Worm (Caenorhabditis elegans) whole organism, dauer: Measurements from ENCODE around the gene F20D6.10.

Experiments
- unc-62 ChIP-seq: sonication (generic microtip); optimal IDR thresholded peaks from 2 replicates; lab custom pipeline; 2017; ENCODE audit warnings: missing biosample characterization, missing genetic modification reagents, missing genetic modification characterization

The F20D6.10 gene

ce11 chrV:8195889-8196418, at the start of gene F20D6.10:
Gene F20D6.10, minus strand, starts transcription at chrV:8195939.
- TF ChIP-seq unc-62 (GFP tag; lab: Kevin White, UChicago): no peak

- no peak for TF ChIP-seq unc-62 (GFP tag; lab: Kevin White, UChicago)
Observed at ce11 chrV:8245457-8245856, 49.7 kb upstream of the F20D6.10 start, which contains the start of gene C16D9.5. Gene C16D9.5, minus strand, starts transcription at chrV:8245557.

ce11 chrV:8243201-8243600, 47.5 kb upstream of the F20D6.10 start:
- TF ChIP-seq unc-62 (GFP tag; lab: Kevin White, UChicago): no peak

ce11 chrV:8242798-8243197, 47.1 kb upstream of the F20D6.10 start, which contains the start of gene C16D9.4:
Gene C16D9.4, minus strand, starts transcription at chrV:8242898.
- no peak for TF ChIP-seq unc-62 (GFP tag; lab: Kevin White, UChicago)

- TF ChIP-seq unc-62 (GFP tag; lab: Kevin White, UChicago): no peak
Observed at ce11 chrV:8239928-8240327, 44.2 kb upstream of the F20D6.10 start, which contains the start of gene C16D9.3. Gene C16D9.3, minus strand, starts transcription at chrV:8240028.

ce11 chrV:8238290-8238689, 42.6 kb upstream of the F20D6.10 start, which contains the start of gene rol-3:
Gene rol-3, minus strand, starts transcription at chrV:8238409.
- TF ChIP-seq unc-62 (GFP tag; lab: Kevin White, UChicago): no peak

- TF ChIP-seq unc-62 (GFP tag; lab: Kevin White, UChicago): no peak
Observed at ce11 chrV:8235331-8235730, 39.6 kb upstream of the F20D6.10 start.

ce11 chrV:8230056-8230455, 34.3 kb upstream of the F20D6.10 start:
- TF ChIP-seq unc-62 (GFP tag; lab: Kevin White, UChicago): no peak

ce11 chrV:8228712-8229119, 33.0 kb upstream of the F20D6.10 start:
- no peak for TF ChIP-seq unc-62 (GFP tag; lab: Kevin White, UChicago)

ce11 chrV:8226812-8227211, 31.1 kb upstream of the F20D6.10 start, which contains the start of gene K07C11.10:
Gene K07C11.10, minus strand, starts transcription at chrV:8226912.
- no peak for TF ChIP-seq unc-62 (GFP tag; lab: Kevin White, UChicago)

- TF ChIP-seq unc-62 (GFP tag; lab: Kevin White, UChicago): no peak
Observed at ce11 chrV:8224634-8225033, 28.9 kb upstream of the F20D6.10 start, which contains the start of gene pax-1. Gene pax-1, plus strand, starts transcription at chrV:8224934.

- no peak for TF ChIP-seq unc-62 (GFP tag; lab: Kevin White, UChicago)
Observed at ce11 chrV:8223417-8223816, 27.7 kb upstream of the F20D6.10 start.

ce11 chrV:8221083-8221538, 25.4 kb upstream of the F20D6.10 start, which contains the start of the genes cogc-6 and air-1:
Gene cogc-6, minus strand, starts transcription at chrV:8221316.
Gene air-1, plus strand, starts transcription at chrV:8221488.
- TF ChIP-seq unc-62 (GFP tag; lab: Kevin White, UChicago): no peak

ce11 chrV:8219550-8219949, 23.8 kb upstream of the F20D6.10 start:
- TF ChIP-seq unc-62 (GFP tag; lab: Kevin White, UChicago): no peak

ce11 chrV:8217661-8218265, 22.0 kb upstream of the F20D6.10 start, which contains the start of gene K07C11.8:
Gene K07C11.8, minus strand, starts transcription at chrV:8217884.
- no peak for TF ChIP-seq unc-62 (GFP tag; lab: Kevin White, UChicago)

ce11 chrV:8217118-8217517, 21.4 kb upstream of the F20D6.10 start:
- no peak for TF ChIP-seq unc-62 (GFP tag; lab: Kevin White, UChicago)

ce11 chrV:8215158-8215557, 19.4 kb upstream of the F20D6.10 start:
- no peak for TF ChIP-seq unc-62 (GFP tag; lab: Kevin White, UChicago)
